Fruit fly (Drosophila melanogaster) whole organism, embryonic: ENCODE measurements around the gene Or22c.
A peak's percentile ranks its signal among the peaks of the same experiment; 100 is the strongest.

Source experiments
- Aef1 ChIP-seq: fragments of 200-800 bp; sonication (Bioruptor generic); IDR thresholded peaks from 3 replicates; pipeline ENCODE4 v1.3.6; 2022; ENCODE audit warnings: missing biosample characterization, missing genetic modification characterization
- Antp ChIP-seq: fragments of 200-800 bp; sonication (Bioruptor generic); optimal IDR thresholded peaks from 3 replicates; lab custom pipeline; 2016; ENCODE audit warnings: missing biosample characterization, missing genetic modification characterization
- CG10431 ChIP-seq: fragments of 200-800 bp; sonication (Bioruptor generic); optimal IDR thresholded peaks from 3 replicates; lab custom pipeline; 2018; ENCODE audit warnings: missing biosample characterization, mild to moderate bottlenecking, missing genetic modification characterization
- CG12071 ChIP-seq: fragments of 200-800 bp; sonication (Bioruptor generic); optimal IDR thresholded peaks from 3 replicates; lab custom pipeline; 2018; ENCODE audit warnings: missing biosample characterization, mild to moderate bottlenecking, missing genetic modification characterization
- CG12104 ChIP-seq: fragments of 200-800 bp; sonication (Bioruptor generic); optimal IDR thresholded peaks from 3 replicates; lab custom pipeline; 2016; ENCODE audit warnings: missing biosample characterization, missing genetic modification characterization
- CG12769 ChIP-seq: fragments of 200-800 bp; sonication (Bioruptor generic); optimal IDR thresholded peaks from 2 replicates; lab custom pipeline; 2019; ENCODE audit warnings: missing biosample characterization, mild to moderate bottlenecking, missing genetic modification characterization, moderate library complexity
- CG13123 ChIP-seq: fragments of 200-800 bp; sonication (Bioruptor generic); optimal IDR thresholded peaks from 2 replicates; lab custom pipeline; 2016; ENCODE audit warnings: missing biosample characterization, missing genetic modification characterization
- CG15269 ChIP-seq: fragments of 200-800 bp; sonication (Bioruptor generic); optimal IDR thresholded peaks from 2 replicates; lab custom pipeline; 2018; ENCODE audit warnings: missing biosample characterization, mild to moderate bottlenecking, missing genetic modification characterization, moderate library complexity
- CG1603 ChIP-seq: fragments of 200-800 bp; sonication (Bioruptor generic); optimal IDR thresholded peaks from 2 replicates; lab custom pipeline; 2019; ENCODE audit warnings: missing biosample characterization, mild to moderate bottlenecking, missing genetic modification characterization, moderate library complexity
- CG2120 ChIP-seq: fragments of 200-800 bp; sonication (Bioruptor generic); optimal IDR thresholded peaks from 3 replicates; lab custom pipeline; 2016; ENCODE audit warnings: missing biosample characterization, missing genetic modification characterization
- CG2202 ChIP-seq: fragments of 200-800 bp; sonication (Bioruptor generic); optimal IDR thresholded peaks from 2 replicates; lab custom pipeline; 2018; ENCODE audit warnings: missing biosample characterization, mild to moderate bottlenecking, missing genetic modification characterization
- CG30431 ChIP-seq: fragments of 200-800 bp; sonication (Bioruptor generic); optimal IDR thresholded peaks from 2 replicates; lab custom pipeline; 2017; ENCODE audit warnings: missing biosample characterization, missing genetic modification characterization
- CG31388 ChIP-seq: fragments of 200-800 bp; sonication (Bioruptor generic); optimal IDR thresholded peaks from 2 replicates; lab custom pipeline; 2016; ENCODE audit warnings: missing biosample characterization, missing genetic modification characterization
- CG32767 ChIP-seq: fragments of 200-800 bp; sonication (Bioruptor generic); IDR thresholded peaks from 2 replicates; pipeline ENCODE4 v1.3.6; 2022; ENCODE audit warnings: missing biosample characterization, missing genetic modification characterization
- CG7357 ChIP-seq: fragments of 200-800 bp; sonication (Bioruptor generic); IDR thresholded peaks from 3 replicates; pipeline ENCODE4 v1.3.6; 2022; ENCODE audit warnings: missing biosample characterization, missing genetic modification characterization
- CkIIα-i1 ChIP-seq: fragments of 200-800 bp; sonication (Bioruptor generic); IDR thresholded peaks from 2 replicates; pipeline ENCODE4 v1.3.6; 2022; ENCODE audit warnings: missing biosample characterization, missing genetic modification characterization
- Deaf1 ChIP-seq: fragments of 200-800 bp; optimal IDR thresholded peaks from 3 replicates; lab custom pipeline; 2019; ENCODE audit warnings: missing biosample characterization, mild to moderate bottlenecking, missing genetic modification characterization, moderate library complexity
- Dfd ChIP-seq, 2 experiments: fragments of >200 bp; optimal IDR thresholded peaks; 2 replicates each; lab custom pipeline; 2017; ENCODE audit warnings: missing biosample characterization in 2 of 2, missing genetic modification characterization in 2 of 2
- Dll ChIP-seq: fragments of 200-800 bp; sonication (Bioruptor generic); IDR thresholded peaks from 4 replicates; pipeline ENCODE4 v1.3.6; 2022; ENCODE audit warnings: missing biosample characterization, missing genetic modification characterization; ENCODE audit not compliant: partially characterized antibody
- Fer2 ChIP-seq: fragments of 200-800 bp; sonication (Bioruptor generic); optimal IDR thresholded peaks from 2 replicates; lab custom pipeline; 2018; ENCODE audit warnings: missing biosample characterization, mild to moderate bottlenecking, missing genetic modification characterization, moderate library complexity
- HLHmδ ChIP-seq: fragments of 200-800 bp; sonication (Bioruptor generic); optimal IDR thresholded peaks from 2 replicates; lab custom pipeline; 2018; ENCODE audit warnings: missing biosample characterization, mild to moderate bottlenecking, missing genetic modification characterization, moderate library complexity
- Hr78 ChIP-seq, 2 experiments: fragments of 200-800 bp in 1 of 2; fragments of >200 bp in 1 of 2; sonication (Bioruptor generic) in 1 of 2; optimal IDR thresholded peaks; 2 replicates each; lab custom pipeline; 2017 to 2019; ENCODE audit warnings: missing biosample characterization in 2 of 2, missing genetic modification characterization in 2 of 2, mild to moderate bottlenecking in 1 of 2, moderate library complexity in 1 of 2
- Meics ChIP-seq: fragments of 200-800 bp; sonication (Bioruptor generic); optimal IDR thresholded peaks from 2 replicates; lab custom pipeline; 2017; ENCODE audit warnings: missing biosample characterization, mild to moderate bottlenecking, missing genetic modification characterization
- Oaz ChIP-seq: fragments of 200-800 bp; sonication (Bioruptor generic); IDR thresholded peaks from 2 replicates; pipeline ENCODE4 v1.3.6; 2022; ENCODE audit warnings: missing biosample characterization, missing genetic modification characterization
- Oli ChIP-seq: fragments of 200-800 bp; sonication (Bioruptor generic); optimal IDR thresholded peaks from 2 replicates; lab custom pipeline; 2018; ENCODE audit warnings: missing biosample characterization, mild to moderate bottlenecking, missing genetic modification characterization, moderate library complexity
- Spps ChIP-seq: fragments of 200-800 bp; sonication (Bioruptor generic); optimal IDR thresholded peaks from 2 replicates; lab custom pipeline; 2018; ENCODE audit warnings: missing biosample characterization, mild to moderate bottlenecking, missing genetic modification characterization
- Taf1 ChIP-seq: fragments of 200-800 bp; sonication (Bioruptor generic); IDR thresholded peaks from 2 replicates; pipeline ENCODE4 v1.3.6; 2022; ENCODE audit warnings: missing biosample characterization, missing genetic modification characterization
- ab ChIP-seq: fragments of 200-800 bp; sonication (Bioruptor generic); optimal IDR thresholded peaks from 2 replicates; lab custom pipeline; 2016; ENCODE audit warnings: missing biosample characterization, missing genetic modification characterization
- ap ChIP-seq: fragments of 200-800 bp; sonication (Bioruptor generic); IDR thresholded peaks from 2 replicates; pipeline ENCODE4 v1.3.6; 2022; ENCODE audit warnings: missing biosample characterization, missing genetic modification characterization
- ash1 ChIP-seq: fragments of 200-800 bp; sonication (Bioruptor generic); optimal IDR thresholded peaks from 2 replicates; lab custom pipeline; 2018; ENCODE audit warnings: missing biosample characterization, mild to moderate bottlenecking, missing genetic modification characterization
- chn ChIP-seq: fragments of 200-800 bp; sonication (Bioruptor generic); optimal IDR thresholded peaks from 2 replicates; lab custom pipeline; 2016; ENCODE audit warnings: missing biosample characterization, missing genetic modification characterization
- crol ChIP-seq: fragments of 200-800 bp; sonication (Bioruptor generic); IDR thresholded peaks from 2 replicates; pipeline ENCODE4 v1.3.6; 2022; ENCODE audit warnings: missing biosample characterization, missing genetic modification characterization
- dan ChIP-seq: fragments of 200-800 bp; sonication (Bioruptor generic); IDR thresholded peaks from 2 replicates; pipeline ENCODE4 v1.3.6; 2022; ENCODE audit warnings: missing biosample characterization, missing genetic modification characterization
- grn ChIP-seq: fragments of 200-800 bp; sonication (Bioruptor generic); optimal IDR thresholded peaks from 3 replicates; lab custom pipeline; 2017; ENCODE audit warnings: missing biosample characterization, missing genetic modification characterization
- hkb ChIP-seq, 2 experiments: fragments of 200-800 bp in 1 of 2; fragments of >200 bp in 1 of 2; sonication (Bioruptor generic) in 1 of 2; IDR thresholded peaks in 1 of 2; optimal IDR thresholded peaks in 1 of 2; 2 replicates each; pipeline versions ENCODE4 v1.3.6 to Lab custom; 2017 to 2022; ENCODE audit warnings: missing biosample characterization in 1 of 2, missing genetic modification characterization in 1 of 2
- kay ChIP-seq: fragments of 200-800 bp; sonication (Bioruptor generic); optimal IDR thresholded peaks from 2 replicates; lab custom pipeline; 2016; ENCODE audit warnings: missing biosample characterization, missing genetic modification characterization
- lmd ChIP-seq: fragments of 200-800 bp; sonication (Bioruptor generic); IDR thresholded peaks from 2 replicates; pipeline ENCODE4 v1.3.6; 2022; ENCODE audit warnings: missing biosample characterization, missing genetic modification characterization
- nmo ChIP-seq: fragments of 200-800 bp; sonication (Bioruptor generic); optimal IDR thresholded peaks from 2 replicates; lab custom pipeline; 2018; ENCODE audit warnings: missing biosample characterization, mild to moderate bottlenecking, missing genetic modification characterization, moderate library complexity
- prd ChIP-seq, 3 experiments: fragments of >200 bp in 2 of 3; fragments of 200-800 bp in 1 of 3; sonication (Bioruptor generic) in 1 of 3; optimal IDR thresholded peaks in 2 of 3; IDR thresholded peaks in 1 of 3; 2 replicates in 2 of 3; 3 replicates in 1 of 3; pipeline versions ENCODE4 v1.3.6 to Lab custom; 2017 to 2022; ENCODE audit warnings: missing biosample characterization in 1 of 3, missing genetic modification characterization in 1 of 3
- repo ChIP-seq: fragments of 200-800 bp; sonication (Bioruptor generic); optimal IDR thresholded peaks from 2 replicates; lab custom pipeline; 2016; ENCODE audit warnings: missing biosample characterization, missing genetic modification characterization
- sd ChIP-seq: fragments of 200-800 bp; sonication (Bioruptor generic); optimal IDR thresholded peaks from 3 replicates; lab custom pipeline; 2018; ENCODE audit warnings: missing biosample characterization, mild to moderate bottlenecking, missing genetic modification characterization, moderate library complexity
- tap ChIP-seq: fragments of 200-800 bp; optimal IDR thresholded peaks from 3 replicates; lab custom pipeline; 2019; ENCODE audit warnings: missing biosample characterization, mild to moderate bottlenecking, missing genetic modification characterization, moderate library complexity
- wek ChIP-seq: fragments of 200-800 bp; sonication (Bioruptor generic); optimal IDR thresholded peaks from 3 replicates; lab custom pipeline; 2018; ENCODE audit warnings: missing biosample characterization, mild to moderate bottlenecking, missing genetic modification characterization, moderate library complexity

Or22c gene

dm6 chr2L:2015204-2015603 lies 39.2 kb upstream of the Or22c start (continued):
- TF ChIP-seq Oli (tag; lab: Kevin White, UChicago) (no peak), tap (tag; lab: Kevin White, UChicago) (no peak), CG13123 (GFP tag; lab: Kevin White, UChicago) (no peak), Spps (no peak), Deaf1 (tag; lab: Kevin White, UChicago) (no peak), HLHmδ (GFP tag; lab: Kevin White, UChicago) (no peak), nmo (GFP tag; lab: Kevin White, UChicago) (no peak), Dfd (GFP tag; optimal IDR thresholded peaks at IDR 0.05; lab: Kevin White, UChicago) (no peak), lmd (GFP tag; lab: Robert Waterston, UW) (peak; percentile 47; the same call in 1 of the 2 replicates), Oaz (GFP tag; lab: Robert Waterston, UW) (no peak), Dll (GFP tag; lab: Robert Waterston, UW) (no peak), CG32767 (GFP tag; lab: Robert Waterston, UW) (no peak), CG15269 (tag; lab: Kevin White, UChicago) (peak; percentile 17), Fer2 (no peak), Antp (GFP tag; lab: Kevin White, UChicago) (no peak), prd (optimal IDR thresholded peaks at IDR 0.05; lab: Kevin White, UChicago) (no peak), prd (GFP tag; IDR thresholded peaks at IDR 0.05; lab: Robert Waterston, UW) (peak; percentile 45; the same call in 2 of the 3 replicates), kay (GFP tag; lab: Kevin White, UChicago) (no peak), Aef1 (GFP tag; lab: Robert Waterston, UW) (peak; percentile 12; the same call in 1 of the 3 replicates), CG31388 (GFP tag; lab: Kevin White, UChicago) (no peak), Taf1 (GFP tag; lab: Robert Waterston, UW) (no peak), ab (GFP tag; lab: Kevin White, UChicago) (no peak), wek (GFP tag; lab: Kevin White, UChicago) (no peak), CG12104 (GFP tag; lab: Kevin White, UChicago) (no peak), crol (GFP tag; lab: Robert Waterston, UW) (no peak), CG2202 (tag; lab: Kevin White, UChicago) (no peak), Hr78 (GFP tag; optimal IDR thresholded peaks at IDR 0.05; lab: Kevin White, UChicago) (no peak), ash1 (GFP tag; lab: Kevin White, UChicago) (no peak), chn (GFP tag; lab: Kevin White, UChicago) (no peak), hkb (optimal IDR thresholded peaks at IDR 0.05; lab: Kevin White, UChicago) (no peak), hkb (GFP tag; IDR thresholded peaks at IDR 0.05; lab: Robert Waterston, UW) (no peak), CkIIα-i1 (GFP tag; lab: Robert Waterston, UW) (no peak), ap (GFP tag; lab: Robert Waterston, UW) (no peak), repo (GFP tag; lab: Kevin White, UChicago) (no peak), CG7357 (GFP tag; lab: Robert Waterston, UW) (no peak), CG1603 (tag; lab: Kevin White, UChicago) (no peak), dan (GFP tag; lab: Robert Waterston, UW) (no peak), sd (tag; lab: Kevin White, UChicago) (no peak), CG12769 (tag; lab: Kevin White, UChicago) (peak; percentile 39), CG2120 (GFP tag; lab: Kevin White, UChicago) (peak; percentile 55), Meics (GFP tag; lab: Kevin White, UChicago) (peak; percentile 45), CG30431 (GFP tag; lab: Kevin White, UChicago) (no peak), grn (GFP tag; lab: Kevin White, UChicago) (no peak), CG12071 (GFP tag; lab: Kevin White, UChicago) (no peak), CG10431 (GFP tag; lab: Kevin White, UChicago) (no peak)
- TF ChIP-seq, all 482 proteins: peak for 50
